Worm (Caenorhabditis elegans) whole organism, L1 larva: ENCODE data around the gene srx-134.

Source experiments
- C16A3.4 ChIP-seq: fragments of 150-350 bp; optimal IDR thresholded peaks from 2 replicates; lab custom pipeline; 2014; ENCODE audit warnings: missing biosample characterization, missing genetic modification characterization
- C34B4.2 ChIP-seq: sonication (generic microtip); optimal IDR thresholded peaks from 2 replicates; lab custom pipeline; 2017; ENCODE audit warnings: mild to moderate bottlenecking, missing genetic modification characterization, missing compliant biosample characterization
- F16B12.6 ChIP-seq: fragments of 150-350 bp; optimal IDR thresholded peaks from 2 replicates; lab custom pipeline; 2014; ENCODE audit warnings: missing biosample characterization, missing genetic modification characterization
- alr-1 ChIP-seq: fragments of 200-800 bp; sonication (Bioruptor generic); optimal IDR thresholded peaks from 2 replicates; lab custom pipeline; 2018; ENCODE audit warnings: borderline replicate concordance, mild to moderate bottlenecking, missing genetic modification characterization, missing compliant biosample characterization
- ama-1 ChIP-seq: fragments of 150-350 bp; optimal IDR thresholded peaks from 2 replicates; lab custom pipeline; 2014
- blmp-1 ChIP-seq: fragments of 150-350 bp; optimal IDR thresholded peaks from 2 replicates; lab custom pipeline; 2014; ENCODE audit warnings: missing biosample characterization, missing genetic modification characterization
- ceh-82 ChIP-seq, 3 experiments: fragments of 150-350 bp in 1 of 3; sonication (generic microtip) in 2 of 3; optimal IDR thresholded peaks; 2 replicates each; lab custom pipeline; 2014 to 2017; ENCODE audit warnings: missing biosample characterization in 3 of 3, missing genetic modification characterization in 3 of 3
- ceh-90 ChIP-seq: sonication (generic microtip); optimal IDR thresholded peaks from 2 replicates; lab custom pipeline; 2016; ENCODE audit warnings: missing genetic modification characterization, missing compliant biosample characterization
- efl-1 ChIP-seq, 4 experiments: fragments of 150-350 bp; optimal IDR thresholded peaks in 3 of 4; peaks in 1 of 4; 1 replicate in 1 of 4; 2 replicates in 3 of 4; lab custom pipeline; 2014; ENCODE audit warnings: missing biosample characterization in 2 of 4, missing genetic modification characterization in 2 of 4, missing genetic modification reagents in 2 of 4
- egl-27 ChIP-seq, 2 experiments: fragments of 150-350 bp in 1 of 2; sonication (generic microtip); optimal IDR thresholded peaks; 3 replicates each; lab custom pipeline; 2017 to 2018; ENCODE audit warnings: missing biosample characterization in 2 of 2, missing genetic modification characterization in 2 of 2, missing genetic modification reagents in 2 of 2
- elt-2 ChIP-seq: sonication (generic microtip); optimal IDR thresholded peaks from 2 replicates; lab custom pipeline; 2016; ENCODE audit warnings: missing genetic modification characterization, mild to moderate bottlenecking, inconsistent platforms, missing compliant biosample characterization, missing genetic modification reagents
- fkh-10 ChIP-seq: sonication (generic microtip); optimal IDR thresholded peaks from 2 replicates; lab custom pipeline; 2017; ENCODE audit warnings: missing biosample characterization, missing genetic modification reagents, missing genetic modification characterization
- fkh-4 ChIP-seq: sonication (generic microtip); optimal IDR thresholded peaks from 2 replicates; lab custom pipeline; 2016; ENCODE audit warnings: missing compliant biosample characterization, missing genetic modification characterization, borderline replicate concordance
- fkh-8 ChIP-seq: sonication (generic microtip); optimal IDR thresholded peaks from 2 replicates; lab custom pipeline; 2016; ENCODE audit warnings: mild to moderate bottlenecking, missing genetic modification characterization, missing compliant biosample characterization
- grh-1 ChIP-seq: fragments of 200-800 bp; sonication (Bioruptor generic); IDR thresholded peaks from 2 replicates; pipeline ENCODE4 v1.3.6; 2022; ENCODE audit warnings: missing genetic modification reagents, missing genetic modification characterization, missing compliant biosample characterization
- hlh-17 ChIP-seq: fragments of 200-800 bp; sonication (Bioruptor generic); optimal IDR thresholded peaks from 2 replicates; lab custom pipeline; 2018; ENCODE audit warnings: missing genetic modification characterization, mild to moderate bottlenecking, missing compliant biosample characterization, moderate library complexity, borderline replicate concordance
- hpl-2 ChIP-seq: fragments of 150-350 bp; optimal IDR thresholded peaks from 2 replicates; lab custom pipeline; 2014; ENCODE audit warnings: missing biosample characterization, missing genetic modification reagents, missing genetic modification characterization
- irx-1 ChIP-seq: sonication (generic microtip); optimal IDR thresholded peaks from 2 replicates; lab custom pipeline; 2016; ENCODE audit warnings: missing genetic modification characterization, missing compliant biosample characterization
- isw-1 ChIP-seq: fragments of 200-800 bp; sonication (Bioruptor generic); IDR thresholded peaks from 2 replicates; pipeline ENCODE4 v1.3.6; 2022; ENCODE audit warnings: missing genetic modification characterization, missing compliant biosample characterization
- jun-1 ChIP-seq: fragments of 150-350 bp; optimal IDR thresholded peaks from 2 replicates; lab custom pipeline; 2014; ENCODE audit warnings: missing biosample characterization, missing genetic modification reagents, missing genetic modification characterization
- lin-13 ChIP-seq: fragments of 150-350 bp; optimal IDR thresholded peaks from 2 replicates; lab custom pipeline; 2014; ENCODE audit warnings: missing biosample characterization, missing genetic modification reagents, missing genetic modification characterization
- lin-14 ChIP-seq: fragments of 200-800 bp; sonication (Bioruptor generic); optimal IDR thresholded peaks from 2 replicates; lab custom pipeline; 2018; ENCODE audit warnings: mild to moderate bottlenecking, missing genetic modification characterization, moderate library complexity, missing compliant biosample characterization
- lin-15B ChIP-seq: fragments of 150-350 bp; sonication (generic microtip); optimal IDR thresholded peaks from 3 replicates; lab custom pipeline; 2014; ENCODE audit warnings: missing biosample characterization, missing genetic modification characterization
- mab-9 ChIP-seq: fragments of 200-800 bp; sonication (Bioruptor generic); IDR thresholded peaks from 2 replicates; pipeline ENCODE4 v1.3.6; 2022; ENCODE audit warnings: missing genetic modification reagents, missing genetic modification characterization, missing compliant biosample characterization
- mdl-1 ChIP-seq, 2 experiments: fragments of 150-350 bp; optimal IDR thresholded peaks; 2 replicates each; lab custom pipeline; 2014 to 2017; ENCODE audit warnings: missing biosample characterization in 2 of 2, missing genetic modification characterization in 2 of 2, inconsistent platforms in 1 of 2
- mep-1 ChIP-seq: fragments of 150-350 bp; optimal IDR thresholded peaks from 2 replicates; lab custom pipeline; 2014; ENCODE audit warnings: missing biosample characterization, missing genetic modification characterization
- nhr-11 ChIP-seq: fragments of 150-350 bp; optimal IDR thresholded peaks from 2 replicates; lab custom pipeline; 2014; ENCODE audit warnings: missing biosample characterization, missing genetic modification characterization
- nhr-12 ChIP-seq: sonication (generic microtip); optimal IDR thresholded peaks from 2 replicates; lab custom pipeline; 2017; ENCODE audit warnings: missing biosample characterization, missing genetic modification characterization
- nhr-19 ChIP-seq: fragments of 200-800 bp; sonication (Bioruptor generic); conservative IDR thresholded peaks from 2 replicates; pipeline ENCODE4 v1.3.6; 2022; ENCODE audit warnings: missing genetic modification characterization, missing compliant biosample characterization
- nhr-84 ChIP-seq: sonication (generic microtip); optimal IDR thresholded peaks from 2 replicates; lab custom pipeline; 2017; ENCODE audit warnings: missing biosample characterization, missing genetic modification characterization
- nhr-85 ChIP-seq: sonication (generic microtip); peaks from one replicate; lab custom pipeline; 2016; ENCODE audit warnings: missing genetic modification characterization, inconsistent platforms, missing compliant biosample characterization
- rnt-1 ChIP-seq: sonication (generic microtip); optimal IDR thresholded peaks from 2 replicates; lab custom pipeline; 2016; ENCODE audit warnings: mild to moderate bottlenecking, missing genetic modification characterization, moderate library complexity, missing compliant biosample characterization
- snu-23 ChIP-seq: sonication (generic microtip); optimal IDR thresholded peaks from 2 replicates; lab custom pipeline; 2016; ENCODE audit warnings: missing genetic modification characterization, missing compliant biosample characterization
- sptf-1 ChIP-seq: fragments of 150-350 bp; optimal IDR thresholded peaks from 2 replicates; lab custom pipeline; 2014; ENCODE audit warnings: missing biosample characterization, missing genetic modification characterization
- tlp-1 ChIP-seq: fragments of 150-350 bp; optimal IDR thresholded peaks from 2 replicates; lab custom pipeline; 2014; ENCODE audit warnings: missing biosample characterization, missing genetic modification characterization
- unc-30 ChIP-seq: sonication (generic microtip); optimal IDR thresholded peaks from 2 replicates; lab custom pipeline; 2017; ENCODE audit warnings: missing biosample characterization, missing genetic modification characterization
- unc-86 ChIP-seq: sonication (generic microtip); optimal IDR thresholded peaks from 2 replicates; lab custom pipeline; 2016; ENCODE audit warnings: missing genetic modification characterization, missing compliant biosample characterization
- vab-15 ChIP-seq: sonication (generic microtip); optimal IDR thresholded peaks from 2 replicates; lab custom pipeline; 2017; ENCODE audit warnings: missing genotype, mild to moderate bottlenecking, missing genetic modification characterization, missing compliant biosample characterization
- zip-4 ChIP-seq: fragments of 200-800 bp; sonication (Bioruptor generic); optimal IDR thresholded peaks from 2 replicates; lab custom pipeline; 2018; ENCODE audit warnings: mild to moderate bottlenecking, missing genetic modification characterization, moderate library complexity, missing compliant biosample characterization
- ztf-11 ChIP-seq, 2 experiments: sonication (generic microtip); optimal IDR thresholded peaks; 2 replicates each; lab custom pipeline; 2016 to 2017; ENCODE audit warnings: missing genetic modification characterization in 2 of 2, missing biosample characterization in 1 of 2, missing compliant biosample characterization in 1 of 2
- ztf-4 ChIP-seq: fragments of 150-350 bp; optimal IDR thresholded peaks from 2 replicates; lab custom pipeline; 2014; ENCODE audit warnings: missing biosample characterization, missing genetic modification characterization

Gene srx-134

DNA sequence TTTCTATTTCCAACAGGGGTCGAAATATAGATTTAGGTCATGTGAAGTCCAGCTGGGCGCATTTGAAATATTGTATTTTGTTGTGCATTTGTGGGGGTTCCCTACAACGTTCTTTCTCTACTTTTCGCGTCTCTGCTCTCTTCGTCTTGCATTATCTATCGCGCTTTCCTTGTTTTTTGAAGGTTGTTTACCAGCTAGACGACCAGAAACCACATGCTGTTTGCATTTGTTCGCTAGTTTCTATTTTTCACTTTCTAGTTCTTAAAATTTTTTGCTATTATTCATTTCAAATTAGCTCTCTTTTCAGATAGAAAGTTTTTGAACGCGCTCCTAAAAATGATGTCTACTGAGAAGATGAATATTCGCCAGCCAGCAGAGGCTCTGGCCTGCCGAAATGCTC, 16.8 kb downstream of the srx-134 start, which contains the start of gene F55B12.10:
TSS of gene F55B12.10 (plus strand) at position 301 of the 400 bp plus-strand sequence.
- TF ChIP-seq mdl-1 (tag; optimal IDR thresholded peaks at IDR 0.05; lab: Kevin White, UChicago) (no peak), hlh-17 (GFP tag; lab: Kevin White, UChicago) (no peak), rnt-1 (tag; lab: Kevin White, UChicago) (no peak), blmp-1 (tag; lab: Kevin White, UChicago) (no peak), C16A3.4 (tag; lab: Kevin White, UChicago) (no peak), nhr-12 (tag; lab: Kevin White, UChicago) (no peak), snu-23 (no peak), nhr-85 (no peak), mep-1 (no peak), elt-2 (tag; lab: Kevin White, UChicago) (no peak), jun-1 (tag; lab: Kevin White, UChicago) (no peak), sptf-1 (tag; lab: Kevin White, UChicago) (no peak), tlp-1 (tag; lab: Kevin White, UChicago) (no peak), mab-9 (GFP tag; lab: Robert Waterston, UW) (no peak), hpl-2 (GFP tag; lab: Kevin White, UChicago) (no peak), unc-86 (no peak), F16B12.6 (tag; lab: Kevin White, UChicago) (no peak), egl-27 (tag; optimal IDR thresholded peaks at IDR 0.05; lab: Kevin White, UChicago) (no peak), ama-1 (lab: Kevin White, UChicago) (no peak), unc-30 (tag; lab: Kevin White, UChicago) (no peak)
- TF ChIP-seq, all 84 proteins: peak for 0

DNA sequence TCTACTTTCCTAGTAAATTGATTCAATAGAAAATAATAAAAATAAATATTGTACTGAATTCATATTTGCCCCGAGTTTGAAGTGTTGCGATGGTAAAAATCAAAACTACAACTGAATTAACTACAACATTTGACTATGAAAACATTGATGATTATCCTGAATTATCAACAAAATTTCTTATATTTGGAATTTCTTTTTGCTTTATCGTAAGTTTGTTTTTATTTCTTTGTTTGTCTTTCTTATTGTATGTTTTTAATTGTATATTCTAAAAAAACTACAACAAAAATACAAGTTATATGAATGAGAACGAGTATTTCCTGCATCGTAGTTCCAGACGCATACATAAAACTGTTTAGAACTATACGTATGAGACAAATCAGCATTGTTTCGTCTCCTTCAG, 19.1 kb downstream of the srx-134 start, which contains the start of gene srx-128:
TSS of gene srx-128 (plus strand) at position 301 of the 400 bp plus-strand sequence.
- TF ChIP-seq ceh-90 (tag; lab: Kevin White, UChicago) (no peak), nhr-11 (no peak), efl-1 (optimal IDR thresholded peaks at IDR 0.05; lab: Kevin White, UChicago) (no peak), efl-1 (GFP tag; optimal IDR thresholded peaks at IDR 0.05 in 1 of 2; lab: Kevin White, UChicago) (peak in 1 of 2 experiments; percentile 47), C16A3.4 (tag; lab: Kevin White, UChicago) (no peak)

DNA sequence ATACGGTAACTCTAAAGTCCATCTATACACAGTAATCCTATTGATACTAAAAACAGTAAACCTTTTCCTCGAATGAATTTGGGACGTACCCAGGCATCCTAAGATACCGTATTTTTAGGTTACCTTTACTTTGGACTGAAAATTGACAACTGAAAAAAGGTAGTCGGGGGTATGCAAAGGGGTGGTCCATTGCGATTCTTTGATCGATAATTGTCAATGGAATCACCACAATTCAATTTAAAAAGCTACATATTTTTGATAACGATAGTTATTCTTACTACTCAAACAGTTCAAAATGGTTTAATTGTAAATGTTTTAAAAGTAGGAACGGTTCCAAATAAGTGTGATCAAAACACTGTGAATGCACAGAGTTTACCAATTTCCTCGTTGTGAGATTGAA, 22.3 kb downstream of the srx-134 start, which contains the start of gene srx-129:
TSS of gene srx-129 (plus strand) at position 301 of the 400 bp plus-strand sequence.
- TF ChIP-seq mep-1 (no peak), ztf-4 (tag; lab: Kevin White, UChicago) (no peak), lin-13 (GFP tag; lab: Kevin White, UChicago) (no peak), vab-15 (tag; lab: Kevin White, UChicago) (no peak), egl-27 (tag; optimal IDR thresholded peaks at IDR 0.05; lab: Kevin White, UChicago) (no peak), fkh-4 (tag; lab: Kevin White, UChicago) (no peak), ama-1 (lab: Kevin White, UChicago) (no peak), ceh-82 (tag; optimal IDR thresholded peaks at IDR 0.05; lab: Kevin White, UChicago) (no peak), fkh-10 (GFP tag; lab: Kevin White, UChicago) (no peak), elt-2 (tag; lab: Kevin White, UChicago) (no peak), grh-1 (GFP tag; lab: Robert Waterston, UW) (no peak), nhr-84 (tag; lab: Kevin White, UChicago) (no peak)

DNA sequence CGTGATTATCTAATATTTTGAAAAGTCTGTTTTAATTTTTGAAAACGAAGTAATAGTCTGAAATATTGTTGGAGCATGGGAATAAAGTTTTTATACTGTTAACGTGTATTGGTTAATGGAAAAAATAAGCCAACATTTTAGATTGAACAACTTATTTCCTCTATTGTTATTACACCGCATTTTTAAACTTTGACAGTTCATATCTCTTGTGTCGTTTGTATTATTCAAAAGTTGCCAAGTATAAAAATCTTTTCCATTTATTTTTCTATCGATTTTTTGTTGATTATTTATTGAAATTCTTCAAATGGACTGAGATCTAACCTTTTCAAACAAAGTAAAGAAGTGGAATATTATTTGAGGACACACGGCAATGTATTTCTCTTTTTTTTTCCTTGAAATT, 25.5 kb downstream of the srx-134 start, which contains the start of gene str-165:
TSS of gene str-165 (plus strand) at position 301 of the 400 bp plus-strand sequence.
- no peak for TF ChIP-seq unc-86
- TF ChIP-seq nhr-85: no peak
- no peak for TF ChIP-seq nhr-12 (tag; lab: Kevin White, UChicago)
- TF ChIP-seq lin-15B (tag; lab: Kevin White, UChicago): no peak
- no peak for TF ChIP-seq ztf-11 (tag; optimal IDR thresholded peaks at IDR 0.05; lab: Kevin White, UChicago)
- TF ChIP-seq alr-1 (tag; lab: Kevin White, UChicago): no peak
- TF ChIP-seq C34B4.2: no peak
- no peak for TF ChIP-seq isw-1 (GFP tag; lab: Robert Waterston, UW)
- TF ChIP-seq lin-13 (GFP tag; lab: Kevin White, UChicago): no peak
- no peak for TF ChIP-seq jun-1 (tag; lab: Kevin White, UChicago)
- no peak for TF ChIP-seq mab-9 (GFP tag; lab: Robert Waterston, UW)
- TF ChIP-seq unc-30 (tag; lab: Kevin White, UChicago): no peak
- TF ChIP-seq ceh-90 (tag; lab: Kevin White, UChicago): no peak
- TF ChIP-seq zip-4 (GFP tag; lab: Kevin White, UChicago): no peak
- TF ChIP-seq lin-14 (GFP tag; lab: Kevin White, UChicago): no peak
- no peak for TF ChIP-seq fkh-8 (tag; lab: Kevin White, UChicago)
- TF ChIP-seq irx-1: no peak
- no peak for TF ChIP-seq mdl-1 (tag; optimal IDR thresholded peaks at IDR 0.05; lab: Kevin White, UChicago)
- TF ChIP-seq hpl-2 (GFP tag; lab: Kevin White, UChicago): no peak
- TF ChIP-seq nhr-19: no peak
